Fruit fly (Drosophila melanogaster): ENCODE data around the gene CG34279.
A peak's percentile ranks its signal among the peaks of the same experiment; 100 is the strongest.

Gene CG34279

DNA sequence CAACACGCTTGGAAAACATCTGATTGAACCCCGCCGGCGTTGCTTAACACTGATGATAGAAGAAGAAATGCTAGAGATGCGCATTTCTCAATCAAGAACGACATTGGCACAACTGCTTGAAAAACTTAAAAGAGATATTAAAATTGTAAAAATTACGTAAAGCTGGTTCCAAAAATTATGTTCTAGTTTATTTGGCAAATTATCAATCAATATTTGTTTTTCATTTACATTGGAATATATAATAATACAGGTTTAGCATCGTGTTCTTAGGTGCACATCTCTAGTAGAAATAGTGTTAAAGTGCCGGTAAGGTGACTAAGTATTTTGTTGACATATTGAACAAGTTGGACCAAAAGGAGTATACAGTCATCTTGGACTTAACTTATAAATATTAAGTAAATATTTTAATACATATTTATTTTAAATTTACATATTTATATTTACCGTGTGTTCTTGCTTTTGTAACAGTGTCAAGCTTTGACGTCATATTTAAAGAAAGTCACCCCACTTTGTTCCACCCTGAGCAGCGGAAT lies 11.7 kb downstream of the CG34279 start, which contains the start of the genes Brf and sds22 (continued):
- TF ChIP-seq twi (tag; optimal IDR thresholded peaks at IDR 0.05) (peak; percentile 94), pb (GFP tag; optimal IDR thresholded peaks at IDR 0.05) (peak; percentile 84), CG6765 (GFP tag; optimal IDR thresholded peaks at IDR 0.05) (peak; percentile 82), Tbp (GFP tag; optimal IDR thresholded peaks at IDR 0.05) (no peak), CG10543 (GFP tag; optimal IDR thresholded peaks at IDR 0.05) (peak; percentile 97), Dp (GFP tag; optimal IDR thresholded peaks at IDR 0.05) (peak; percentile 32), crc (GFP tag; optimal IDR thresholded peaks at IDR 0.05) (peak; percentile 88), peb (GFP tag; IDR thresholded peaks at IDR 0.05) (peak; percentile 87), Doc3 (GFP tag; IDR thresholded peaks at IDR 0.05; ENCODE audit: partially characterized antibody) (peak; percentile 80), CG6272 (GFP tag; IDR thresholded peaks at IDR 0.05) (peak; percentile 96), Dek (tag; optimal IDR thresholded peaks at IDR 0.05) (peak; percentile 93), ftz-f1 (GFP tag; optimal IDR thresholded peaks at IDR 0.05) (peak; percentile 72), stwl (tag; optimal IDR thresholded peaks at IDR 0.05) (peak; percentile 90), inv (GFP tag; IDR thresholded peaks at IDR 0.05; ENCODE audit: partially characterized antibody) (peak; percentile 68; the same call in 1 of the 2 replicates), al (GFP tag; IDR thresholded peaks at IDR 0.05) (peak; percentile 92), CG16863 (GFP tag; optimal IDR thresholded peaks at IDR 0.05) (peak; percentile 94), CG9609 (GFP tag; optimal IDR thresholded peaks at IDR 0.05) (peak; percentile 97), Fer3 (tag; optimal IDR thresholded peaks at IDR 0.05) (peak; percentile 94), Mes4 (GFP tag; optimal IDR thresholded peaks at IDR 0.05) (peak; percentile 87), bigmax (GFP tag; optimal IDR thresholded peaks at IDR 0.05) (peak; percentile 7), danr (GFP tag; IDR thresholded peaks at IDR 0.05) (peak; percentile 87), tio (GFP tag; optimal IDR thresholded peaks at IDR 0.05) (peak; percentile 93), fd3F (GFP tag; optimal IDR thresholded peaks at IDR 0.05) (peak; percentile 95), Dbx (GFP tag; IDR thresholded peaks at IDR 0.05) (peak; percentile 96), CG1603 (tag; optimal IDR thresholded peaks at IDR 0.05) (peak; percentile 93), dati (GFP tag; IDR thresholded peaks at IDR 0.05) (peak; percentile 77), CG14667 (GFP tag; IDR thresholded peaks at IDR 0.05) (peak; percentile 94), CG17612 (GFP tag; IDR thresholded peaks at IDR 0.05) (peak; percentile 75; the same call in 1 of the 2 replicates), hkb (optimal IDR thresholded peaks at IDR 0.05) (no peak), hkb (GFP tag; IDR thresholded peaks at IDR 0.05) (peak; percentile 91), CG6175 (GFP tag; IDR thresholded peaks at IDR 0.05) (peak; percentile 84), Deaf1 (tag; optimal IDR thresholded peaks at IDR 0.05) (peak; percentile 75), tgo (GFP tag; IDR thresholded peaks at IDR 0.05) (peak; percentile 95), CG13894 (tag; optimal IDR thresholded peaks at IDR 0.05) (peak; percentile 95), CG6791 (GFP tag; IDR thresholded peaks at IDR 0.05; ENCODE audit: partially characterized antibody) (0 out of 3 replicates have a peak, but pooled peaks have one; percentile 40), Gug (GFP tag; IDR thresholded peaks at IDR 0.05) (peak; percentile 92), CG7963 (GFP tag; IDR thresholded peaks at IDR 0.05; ENCODE audit: partially characterized antibody) (0 out of 3 replicates have a peak, but pooled peaks have one; percentile 48), HmgD (GFP tag; optimal IDR thresholded peaks at IDR 0.05) (peak; percentile 89), pnt (GFP tag; optimal IDR thresholded peaks at IDR 0.05) (peak; percentile 95), Abd-B (GFP tag; optimal IDR thresholded peaks at IDR 0.05) (peak; percentile 97), CG7556 (GFP tag; optimal IDR thresholded peaks at IDR 0.05) (peak; percentile 94), eve (GFP tag; optimal IDR thresholded peaks at IDR 0.05) (peak in 1 of 2 experiments; percentile 95), nau (GFP tag; optimal IDR thresholded peaks at IDR 0.05) (peak; percentile 83), slou (GFP tag; optimal IDR thresholded peaks at IDR 0.05) (peak; percentile 96), luna (GFP tag; optimal IDR thresholded peaks at IDR 0.05) (peak; percentile 93), Dfd (GFP tag; optimal IDR thresholded peaks at IDR 0.05) (peak in 1 of 2 experiments; percentile 91), sc (optimal IDR thresholded peaks at IDR 0.05) (no peak), sc (GFP tag; optimal IDR thresholded peaks at IDR 0.05) (peak; percentile 88), onecut (GFP tag; IDR thresholded peaks at IDR 0.05) (peak; percentile 79), Sry-δ (GFP tag; optimal IDR thresholded peaks at IDR 0.05) (peak; percentile 95), HLH54F (GFP tag; optimal IDR thresholded peaks at IDR 0.05) (peak; percentile 97)

Measured in whole organism, embryonic.